Fruit fly (Drosophila melanogaster) whole organism, embryonic: Measurements from ENCODE around the gene CG8563.

ENCODE experiments used
- Ada2b ChIP-seq: fragments of 200-800 bp; sonication (Bioruptor generic); IDR thresholded peaks from 2 replicates; pipeline ENCODE4 v1.3.6; 2022; ENCODE audit warnings: missing biosample characterization, missing genetic modification characterization
- B-H1 ChIP-seq: fragments of 200-800 bp; sonication (Bioruptor generic); IDR thresholded peaks from 3 replicates; pipeline ENCODE4 v1.3.6; 2022; ENCODE audit warnings: missing biosample characterization, missing genetic modification characterization
- BEAF-32 ChIP-seq: fragments of 200-800 bp; sonication (Bioruptor generic); optimal IDR thresholded peaks from 3 replicates; lab custom pipeline; 2017; ENCODE audit warnings: missing biosample characterization, missing genetic modification characterization, mild to moderate bottlenecking, moderate library complexity, missing genetic modification reagents
- C15 ChIP-seq: fragments of 200-800 bp; sonication (Bioruptor generic); IDR thresholded peaks from 3 replicates; pipeline ENCODE4 v1.3.6; 2022; ENCODE audit warnings: missing biosample characterization, missing genetic modification characterization
- CG10209 ChIP-seq: fragments of 200-800 bp; sonication (Bioruptor generic); optimal IDR thresholded peaks from 3 replicates; lab custom pipeline; 2017; ENCODE audit warnings: missing biosample characterization, mild to moderate bottlenecking, missing genetic modification characterization, missing genetic modification reagents
- CG11247 ChIP-seq: fragments of 200-800 bp; sonication (Bioruptor generic); IDR thresholded peaks from 2 replicates; pipeline ENCODE4 v1.3.6; 2022; ENCODE audit warnings: missing biosample characterization, missing genetic modification characterization
- CG11398 ChIP-seq: fragments of 200-800 bp; sonication (Bioruptor generic); optimal IDR thresholded peaks from 2 replicates; lab custom pipeline; 2016; ENCODE audit warnings: missing biosample characterization, missing genetic modification characterization
- CG11504 ChIP-seq: fragments of 200-800 bp; sonication (Bioruptor generic); optimal IDR thresholded peaks from 3 replicates; lab custom pipeline; 2019; ENCODE audit warnings: missing biosample characterization, mild to moderate bottlenecking, missing genetic modification characterization, moderate library complexity
- CG1233 ChIP-seq: fragments of 200-800 bp; sonication (Bioruptor generic); optimal IDR thresholded peaks from 4 replicates; lab custom pipeline; 2018; ENCODE audit warnings: missing biosample characterization, mild to moderate bottlenecking, missing genetic modification characterization
- CG12769 ChIP-seq: fragments of 200-800 bp; sonication (Bioruptor generic); optimal IDR thresholded peaks from 2 replicates; lab custom pipeline; 2019; ENCODE audit warnings: missing biosample characterization, mild to moderate bottlenecking, missing genetic modification characterization, moderate library complexity
- CG14860 ChIP-seq: fragments of 200-800 bp; sonication (Bioruptor generic); IDR thresholded peaks from 3 replicates; pipeline ENCODE4 v1.3.6; 2022; ENCODE audit warnings: missing biosample characterization, missing genetic modification characterization; ENCODE audit not compliant: partially characterized antibody
- CG17359 ChIP-seq: fragments of 200-800 bp; sonication (Bioruptor generic); optimal IDR thresholded peaks from 3 replicates; lab custom pipeline; 2018; ENCODE audit warnings: missing biosample characterization, mild to moderate bottlenecking, missing genetic modification characterization, moderate library complexity
- CG2116 ChIP-seq: fragments of 200-800 bp; sonication (Bioruptor generic); optimal IDR thresholded peaks from 3 replicates; lab custom pipeline; 2018; ENCODE audit warnings: missing biosample characterization, mild to moderate bottlenecking, missing genetic modification characterization
- CG2889 ChIP-seq: fragments of 200-800 bp; sonication (Bioruptor generic); IDR thresholded peaks from 3 replicates; pipeline ENCODE4 v1.3.6; 2022; ENCODE audit warnings: missing biosample characterization, missing genetic modification characterization
- CG30020 ChIP-seq: fragments of 200-800 bp; optimal IDR thresholded peaks from 2 replicates; lab custom pipeline; 2019; ENCODE audit warnings: missing biosample characterization, mild to moderate bottlenecking, missing genetic modification characterization, moderate library complexity
- CG3065 ChIP-seq: fragments of 200-800 bp; sonication (Bioruptor generic); optimal IDR thresholded peaks from 2 replicates; lab custom pipeline; 2016; ENCODE audit warnings: missing biosample characterization, missing genetic modification characterization
- CG31388 ChIP-seq: fragments of 200-800 bp; sonication (Bioruptor generic); optimal IDR thresholded peaks from 2 replicates; lab custom pipeline; 2016; ENCODE audit warnings: missing biosample characterization, missing genetic modification characterization
- CG3281 ChIP-seq: fragments of 200-800 bp; sonication (Bioruptor generic); optimal IDR thresholded peaks from 3 replicates; lab custom pipeline; 2017; ENCODE audit warnings: missing biosample characterization, mild to moderate bottlenecking, missing genetic modification characterization
- CG4328 ChIP-seq: fragments of 200-800 bp; sonication (Bioruptor generic); optimal IDR thresholded peaks from 3 replicates; lab custom pipeline; 2017; ENCODE audit warnings: missing biosample characterization, missing genetic modification reagents, missing genetic modification characterization
- CG4360 ChIP-seq: fragments of 200-800 bp; sonication (Bioruptor generic); IDR thresholded peaks from 2 replicates; pipeline ENCODE4 v1.3.6; 2022; ENCODE audit warnings: missing biosample characterization, missing genetic modification characterization
- CG7963 ChIP-seq: fragments of 200-800 bp; sonication (Bioruptor generic); IDR thresholded peaks from 3 replicates; pipeline ENCODE4 v1.3.6; 2022; ENCODE audit warnings: missing biosample characterization, missing genetic modification characterization; ENCODE audit not compliant: partially characterized antibody
- E2f2 ChIP-seq: fragments of 200-800 bp; sonication (Bioruptor generic); IDR thresholded peaks from 2 replicates; pipeline ENCODE4 v1.3.6; 2022; ENCODE audit warnings: missing biosample characterization, missing genetic modification characterization
- HLH4C ChIP-seq: fragments of 200-800 bp; sonication (Bioruptor generic); IDR thresholded peaks from 3 replicates; pipeline ENCODE4 v1.3.6; 2022; ENCODE audit warnings: missing biosample characterization, missing genetic modification characterization; ENCODE audit not compliant: partially characterized antibody
- Hsf ChIP-seq: fragments of 200-800 bp; sonication (Bioruptor generic); optimal IDR thresholded peaks from 3 replicates; lab custom pipeline; 2016; ENCODE audit warnings: missing biosample characterization, missing genetic modification characterization
- NC2β ChIP-seq: fragments of 200-800 bp; sonication (Bioruptor generic); optimal IDR thresholded peaks from 2 replicates; lab custom pipeline; 2016; ENCODE audit warnings: missing biosample characterization, missing genetic modification characterization
- Nf-YC ChIP-seq: fragments of 200-800 bp; optimal IDR thresholded peaks from 3 replicates; lab custom pipeline; 2019; ENCODE audit warnings: missing biosample characterization, mild to moderate bottlenecking, missing genetic modification characterization, moderate library complexity
- Opbp ChIP-seq: fragments of 200-800 bp; sonication (Bioruptor generic); IDR thresholded peaks from 3 replicates; pipeline ENCODE4 v1.3.6; 2022; ENCODE audit warnings: missing biosample characterization, missing genetic modification characterization; ENCODE audit not compliant: partially characterized antibody
- Ptx1 ChIP-seq: fragments of 200-800 bp; sonication (Bioruptor generic); IDR thresholded peaks from 2 replicates; pipeline ENCODE4 v1.3.6; 2022; ENCODE audit warnings: missing biosample characterization, missing genetic modification characterization
- Ssrp ChIP-seq: fragments of 200-800 bp; sonication (Bioruptor generic); optimal IDR thresholded peaks from 2 replicates; lab custom pipeline; 2018; ENCODE audit warnings: missing biosample characterization, mild to moderate bottlenecking, missing genetic modification characterization, moderate library complexity
- Stat92E ChIP-seq, 3 experiments: fragments of >200 bp in 2 of 3; fragments of 200-800 bp in 1 of 3; sonication (Bioruptor generic) in 1 of 3; optimal IDR thresholded peaks; 2 replicates each; lab custom pipeline; 2017 to 2019; ENCODE audit warnings: missing biosample characterization in 3 of 3, missing genetic modification characterization in 3 of 3, mild to moderate bottlenecking in 1 of 3, moderate library complexity in 1 of 3
- Xbp1 ChIP-seq: fragments of 200-800 bp; sonication (Bioruptor generic); optimal IDR thresholded peaks from 3 replicates; lab custom pipeline; 2016; ENCODE audit warnings: missing biosample characterization, mild to moderate bottlenecking, missing genetic modification characterization
- Xrp1 ChIP-seq: fragments of 200-800 bp; sonication (Bioruptor generic); IDR thresholded peaks from 2 replicates; pipeline ENCODE4 v1.3.6; 2022; ENCODE audit warnings: missing biosample characterization, missing genetic modification characterization
- ara ChIP-seq: fragments of 200-800 bp; sonication (Bioruptor generic); IDR thresholded peaks from 2 replicates; pipeline ENCODE4 v1.3.6; 2022; ENCODE audit warnings: missing biosample characterization, missing genetic modification characterization
- ato ChIP-seq: fragments of 200-800 bp; sonication (Bioruptor generic); IDR thresholded peaks from 2 replicates; pipeline ENCODE4 v1.3.6; 2022; ENCODE audit warnings: missing biosample characterization, missing genetic modification characterization; ENCODE audit not compliant: partially characterized antibody
- bsh ChIP-seq, 2 experiments: fragments of 200-800 bp; sonication (Bioruptor generic); optimal IDR thresholded peaks; 2 replicates each; lab custom pipeline; 2017 to 2018; ENCODE audit warnings: mild to moderate bottlenecking in 2 of 2, missing biosample characterization in 2 of 2, missing genetic modification characterization in 2 of 2, moderate library complexity in 1 of 2
- cas ChIP-seq: fragments of 200-800 bp; sonication (Bioruptor generic); IDR thresholded peaks from 2 replicates; pipeline ENCODE4 v1.3.6; 2022; ENCODE audit warnings: missing biosample characterization, missing genetic modification characterization
- chinmo ChIP-seq: fragments of 200-800 bp; sonication (Bioruptor generic); IDR thresholded peaks from 4 replicates; pipeline ENCODE4 v1.3.6; 2022; ENCODE audit warnings: missing biosample characterization, missing genetic modification characterization; ENCODE audit not compliant: partially characterized antibody
- danr ChIP-seq: fragments of 200-800 bp; sonication (Bioruptor generic); IDR thresholded peaks from 2 replicates; pipeline ENCODE4 v1.3.6; 2022; ENCODE audit warnings: missing biosample characterization, missing genetic modification characterization
- dm ChIP-seq: fragments of 200-800 bp; sonication (Bioruptor generic); optimal IDR thresholded peaks from 3 replicates; lab custom pipeline; 2016; ENCODE audit warnings: missing biosample characterization, missing genetic modification characterization
- gsb ChIP-seq: fragments of 200-800 bp; sonication (Bioruptor generic); IDR thresholded peaks from 2 replicates; pipeline ENCODE4 v1.3.6; 2022; ENCODE audit warnings: missing biosample characterization, missing genetic modification characterization
- lilli ChIP-seq: fragments of 200-800 bp; sonication (Bioruptor generic); optimal IDR thresholded peaks from 3 replicates; lab custom pipeline; 2016; ENCODE audit warnings: missing biosample characterization, missing genetic modification characterization
- mam ChIP-seq: fragments of 200-800 bp; sonication (Bioruptor generic); optimal IDR thresholded peaks from 3 replicates; lab custom pipeline; 2016; ENCODE audit warnings: missing biosample characterization, missing genetic modification characterization
- pfk ChIP-seq: fragments of 200-800 bp; sonication (Bioruptor generic); optimal IDR thresholded peaks from 2 replicates; lab custom pipeline; 2018; ENCODE audit warnings: missing biosample characterization, mild to moderate bottlenecking, missing genetic modification characterization, moderate library complexity
- pnt ChIP-seq: fragments of 200-800 bp; sonication (Bioruptor generic); optimal IDR thresholded peaks from 3 replicates; lab custom pipeline; 2016; ENCODE audit warnings: missing biosample characterization, missing genetic modification characterization
- psq ChIP-seq: fragments of 200-800 bp; sonication (Bioruptor generic); optimal IDR thresholded peaks from 2 replicates; lab custom pipeline; 2017; ENCODE audit warnings: missing biosample characterization, missing genetic modification characterization
- ranshi ChIP-seq: fragments of 200-800 bp; sonication (Bioruptor generic); IDR thresholded peaks from 2 replicates; pipeline ENCODE4 v1.3.6; 2022; ENCODE audit warnings: missing biosample characterization, missing genetic modification characterization
- row ChIP-seq: fragments of 200-800 bp; sonication (Bioruptor generic); IDR thresholded peaks from 3 replicates; pipeline ENCODE4 v1.3.6; 2022; ENCODE audit warnings: missing biosample characterization, missing genetic modification characterization
- vfl ChIP-seq: fragments of 200-800 bp; sonication (Bioruptor generic); optimal IDR thresholded peaks from 2 replicates; lab custom pipeline; 2016; ENCODE audit warnings: missing biosample characterization, missing genetic modification characterization
- zf30C ChIP-seq: fragments of 200-800 bp; sonication (Bioruptor generic); optimal IDR thresholded peaks from 3 replicates; lab custom pipeline; 2018; ENCODE audit warnings: missing biosample characterization, mild to moderate bottlenecking, missing genetic modification characterization

Gene CG8563

DNA sequence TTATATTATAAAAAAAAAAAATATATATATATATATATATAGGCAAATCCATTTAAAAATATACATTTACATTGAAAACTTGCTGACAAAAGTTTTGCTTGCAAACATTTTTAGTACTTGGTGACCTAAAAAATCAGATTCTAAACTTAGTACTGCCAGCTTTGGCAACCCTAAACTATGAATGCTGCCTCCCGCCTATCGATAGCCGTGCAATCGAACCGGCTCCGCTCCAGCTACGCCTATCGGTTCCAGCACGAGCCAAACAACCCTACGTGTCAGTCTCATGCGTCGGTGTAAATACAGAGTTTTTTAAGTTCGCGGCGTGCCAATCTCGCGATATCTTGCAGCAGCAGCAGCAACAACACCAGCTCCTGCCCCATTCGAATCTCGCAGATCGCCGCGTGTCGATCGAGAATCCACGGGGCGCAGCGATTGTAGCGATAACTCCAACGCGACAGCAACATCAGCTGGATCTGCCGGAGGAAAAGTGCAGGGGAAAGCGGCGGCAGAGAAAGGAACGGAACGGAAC is 30.2 kb upstream of the CG8563 start, which contains the start of gene Sec63 (continued):
- TF ChIP-seq gsb (GFP tag; lab: Robert Waterston, UW) (no peak; the same call in 1 of the 2 replicates), CG30020 (tag; lab: Kevin White, UChicago) (peak; percentile 12), CG4360 (no peak), CG4328 (GFP tag; lab: Kevin White, UChicago) (no peak), Ada2b (GFP tag; lab: Robert Waterston, UW) (0 out of 2 replicates have a peak, but pooled peaks have one; percentile 4), NC2β (GFP tag; lab: Kevin White, UChicago) (no peak), CG3281 (GFP tag; lab: Kevin White, UChicago) (peak; percentile 58), CG14860 (GFP tag; lab: Robert Waterston, UW) (peak; percentile 80), pfk (GFP tag; lab: Kevin White, UChicago) (peak; percentile 93), Hsf (GFP tag; lab: Kevin White, UChicago) (peak; percentile 38), ara (peak; percentile 25; the same call in 1 of the 2 replicates), psq (GFP tag; lab: Kevin White, UChicago) (no peak), CG11398 (no peak), CG12769 (tag; lab: Kevin White, UChicago) (no peak), Nf-YC (tag; lab: Kevin White, UChicago) (no peak), ato (peak; percentile 54; the same call in 1 of the 2 replicates), CG3065 (peak; percentile 52), danr (no peak), mam (GFP tag; lab: Kevin White, UChicago) (peak; percentile 60), CG2889 (no peak), CG11504 (tag; lab: Kevin White, UChicago) (peak; percentile 60), Opbp (GFP tag; lab: Robert Waterston, UW) (peak; percentile 88), CG7963 (peak; percentile 93), Stat92E (GFP tag; optimal IDR thresholded peaks at IDR 0.05; lab: Kevin White, UChicago) (no peak), cas (GFP tag; lab: Robert Waterston, UW) (0 out of 2 replicates have a peak, but pooled peaks have one; percentile 34), CG10209 (GFP tag; lab: Kevin White, UChicago) (peak; percentile 62), ranshi (GFP tag; lab: Robert Waterston, UW) (0 out of 2 replicates have a peak, but pooled peaks have one; percentile 32), CG2116 (peak; percentile 78), B-H1 (no peak), dm (GFP tag; lab: Kevin White, UChicago) (peak; percentile 72), BEAF-32 (GFP tag; lab: Kevin White, UChicago) (peak; percentile 84), zf30C (peak; percentile 3), chinmo (GFP tag; lab: Robert Waterston, UW) (peak; percentile 6; the same call in 2 of the 4 replicates), Xbp1 (GFP tag; lab: Kevin White, UChicago) (peak; percentile 67), CG17359 (tag; lab: Kevin White, UChicago) (peak; percentile 49), C15 (GFP tag; lab: Robert Waterston, UW) (no peak), Xrp1 (peak; percentile 71), bsh (GFP tag; optimal IDR thresholded peaks at IDR 0.05; lab: Kevin White, UChicago) (peak in 1 of 2 experiments; percentile 32), row (GFP tag; lab: Robert Waterston, UW) (peak; percentile 80), CG11247 (GFP tag; lab: Robert Waterston, UW) (0 out of 2 replicates have a peak, but pooled peaks have one; percentile 16), Ssrp (peak; percentile 42), Ptx1 (GFP tag; lab: Robert Waterston, UW) (peak; percentile 59), lilli (GFP tag; lab: Kevin White, UChicago) (peak; percentile 51), CG1233 (GFP tag; lab: Kevin White, UChicago) (no peak), vfl (peak; percentile 4), E2f2 (GFP tag; lab: Robert Waterston, UW) (peak; percentile 53; the same call in 1 of the 2 replicates), HLH4C (GFP tag; lab: Robert Waterston, UW) (peak; percentile 89), CG31388 (no peak), pnt (GFP tag; lab: Kevin White, UChicago) (peak; percentile 34)
